Fruit fly (Drosophila melanogaster) whole organism, embryonic: ENCODE measurements around the gene Tasp1.

Source experiments
- Antp ChIP-seq: fragments of 200-800 bp; sonication (Bioruptor generic); optimal IDR thresholded peaks from 3 replicates; lab custom pipeline; 2016; ENCODE audit warnings: missing biosample characterization, missing genetic modification characterization
- B-H1 ChIP-seq: fragments of 200-800 bp; sonication (Bioruptor generic); IDR thresholded peaks from 3 replicates; pipeline ENCODE4 v1.3.6; 2022; ENCODE audit warnings: missing biosample characterization, missing genetic modification characterization
- CG10209 ChIP-seq: fragments of 200-800 bp; sonication (Bioruptor generic); optimal IDR thresholded peaks from 3 replicates; lab custom pipeline; 2017; ENCODE audit warnings: missing biosample characterization, mild to moderate bottlenecking, missing genetic modification characterization, missing genetic modification reagents
- CG1024 ChIP-seq: fragments of 200-800 bp; sonication (Bioruptor generic); IDR thresholded peaks from 2 replicates; pipeline ENCODE4 v1.3.6; 2022; ENCODE audit warnings: missing biosample characterization, missing genetic modification characterization
- CG11504 ChIP-seq: fragments of 200-800 bp; sonication (Bioruptor generic); optimal IDR thresholded peaks from 3 replicates; lab custom pipeline; 2019; ENCODE audit warnings: missing biosample characterization, mild to moderate bottlenecking, missing genetic modification characterization, moderate library complexity
- CG13287 ChIP-seq: fragments of 200-800 bp; sonication (Bioruptor generic); IDR thresholded peaks from 2 replicates; pipeline ENCODE4 v1.3.6; 2022; ENCODE audit warnings: missing biosample characterization, missing genetic modification characterization; ENCODE audit not compliant: partially characterized antibody
- CG13424 ChIP-seq: fragments of 200-800 bp; sonication (Bioruptor generic); optimal IDR thresholded peaks from 2 replicates; lab custom pipeline; 2019; ENCODE audit warnings: missing biosample characterization, mild to moderate bottlenecking, missing genetic modification characterization, moderate library complexity
- CG14860 ChIP-seq: fragments of 200-800 bp; sonication (Bioruptor generic); IDR thresholded peaks from 3 replicates; pipeline ENCODE4 v1.3.6; 2022; ENCODE audit warnings: missing biosample characterization, missing genetic modification characterization; ENCODE audit not compliant: partially characterized antibody
- CG14965 ChIP-seq: fragments of 200-800 bp; sonication (Bioruptor generic); optimal IDR thresholded peaks from 2 replicates; lab custom pipeline; 2016; ENCODE audit warnings: missing biosample characterization, missing genetic modification characterization, borderline replicate concordance
- CG18764 ChIP-seq: fragments of 200-800 bp; sonication (Bioruptor generic); optimal IDR thresholded peaks from 3 replicates; lab custom pipeline; 2016; ENCODE audit warnings: missing biosample characterization, missing genetic modification characterization
- CG2116 ChIP-seq: fragments of 200-800 bp; sonication (Bioruptor generic); optimal IDR thresholded peaks from 3 replicates; lab custom pipeline; 2018; ENCODE audit warnings: missing biosample characterization, mild to moderate bottlenecking, missing genetic modification characterization
- CG2712 ChIP-seq: fragments of 200-800 bp; optimal IDR thresholded peaks from 3 replicates; lab custom pipeline; 2019; ENCODE audit warnings: missing biosample characterization, mild to moderate bottlenecking, missing genetic modification characterization, moderate library complexity
- CG30403 ChIP-seq: fragments of 200-800 bp; sonication (Bioruptor generic); optimal IDR thresholded peaks from 3 replicates; lab custom pipeline; 2016; ENCODE audit warnings: missing biosample characterization, missing genetic modification characterization
- CG3407 ChIP-seq: fragments of 200-800 bp; sonication (Bioruptor generic); optimal IDR thresholded peaks from 2 replicates; lab custom pipeline; 2018; ENCODE audit warnings: missing biosample characterization, mild to moderate bottlenecking, missing genetic modification characterization
- CG4707 ChIP-seq: fragments of 200-800 bp; sonication (Bioruptor generic); optimal IDR thresholded peaks from 2 replicates; lab custom pipeline; 2018; ENCODE audit warnings: missing biosample characterization, mild to moderate bottlenecking, missing genetic modification characterization, moderate library complexity
- CG5245 ChIP-seq: fragments of 200-800 bp; sonication (Bioruptor generic); optimal IDR thresholded peaks from 3 replicates; lab custom pipeline; 2016; ENCODE audit warnings: missing biosample characterization, missing genetic modification characterization
- CG5953 ChIP-seq: fragments of 200-800 bp; sonication (Bioruptor generic); IDR thresholded peaks from 2 replicates; pipeline ENCODE4 v1.3.6; 2022; ENCODE audit warnings: missing biosample characterization, missing genetic modification characterization
- CG6272 ChIP-seq: fragments of 200-800 bp; sonication (Bioruptor generic); IDR thresholded peaks from 2 replicates; pipeline ENCODE4 v1.3.6; 2022; ENCODE audit warnings: missing biosample characterization, missing genetic modification characterization
- CG6791 ChIP-seq: fragments of 200-800 bp; sonication (Bioruptor generic); IDR thresholded peaks from 3 replicates; pipeline ENCODE4 v1.3.6; 2022; ENCODE audit warnings: missing biosample characterization, missing genetic modification characterization; ENCODE audit not compliant: partially characterized antibody
- CG7745 ChIP-seq: fragments of 200-800 bp; sonication (Bioruptor generic); optimal IDR thresholded peaks from 2 replicates; lab custom pipeline; 2018; ENCODE audit warnings: missing biosample characterization, mild to moderate bottlenecking, missing genetic modification characterization, moderate library complexity
- CG7786 ChIP-seq: fragments of 200-800 bp; sonication (Bioruptor generic); optimal IDR thresholded peaks from 2 replicates; lab custom pipeline; 2016; ENCODE audit warnings: missing biosample characterization, missing genetic modification characterization
- CG8089 ChIP-seq: fragments of 200-800 bp; sonication (Bioruptor generic); optimal IDR thresholded peaks from 3 replicates; lab custom pipeline; 2016; ENCODE audit warnings: missing biosample characterization, missing genetic modification characterization
- CG8281 ChIP-seq: fragments of 200-800 bp; sonication (Bioruptor generic); optimal IDR thresholded peaks from 2 replicates; lab custom pipeline; 2018; ENCODE audit warnings: missing biosample characterization, mild to moderate bottlenecking, missing genetic modification characterization, moderate library complexity
- CG8290 ChIP-seq, 3 experiments: fragments of 200-800 bp; sonication (Bioruptor generic); optimal IDR thresholded peaks; 2 replicates each; lab custom pipeline; 2016 to 2019; ENCODE audit warnings: missing biosample characterization in 3 of 3, missing genetic modification characterization in 3 of 3, mild to moderate bottlenecking in 2 of 3, moderate library complexity in 1 of 3
- CG9437 ChIP-seq: fragments of 200-800 bp; sonication (Bioruptor generic); optimal IDR thresholded peaks from 2 replicates; lab custom pipeline; 2018; ENCODE audit warnings: missing biosample characterization, mild to moderate bottlenecking, missing genetic modification characterization
- CHES-1-like ChIP-seq: fragments of 200-800 bp; sonication (Bioruptor generic); optimal IDR thresholded peaks from 2 replicates; lab custom pipeline; 2016; ENCODE audit warnings: missing biosample characterization, missing genetic modification characterization
- Deaf1 ChIP-seq: fragments of 200-800 bp; optimal IDR thresholded peaks from 3 replicates; lab custom pipeline; 2019; ENCODE audit warnings: missing biosample characterization, mild to moderate bottlenecking, missing genetic modification characterization, moderate library complexity
- Doc2 ChIP-seq: fragments of 200-800 bp; sonication (Bioruptor generic); IDR thresholded peaks from 2 replicates; pipeline ENCODE4 v1.3.6; 2022; ENCODE audit warnings: missing biosample characterization, missing genetic modification characterization
- Dp ChIP-seq: fragments of 200-800 bp; sonication (Bioruptor generic); optimal IDR thresholded peaks from 2 replicates; lab custom pipeline; 2018; ENCODE audit warnings: missing biosample characterization, mild to moderate bottlenecking, missing genetic modification characterization, moderate library complexity
- Fer2 ChIP-seq: fragments of 200-800 bp; sonication (Bioruptor generic); optimal IDR thresholded peaks from 2 replicates; lab custom pipeline; 2018; ENCODE audit warnings: missing biosample characterization, mild to moderate bottlenecking, missing genetic modification characterization, moderate library complexity
- Hsf ChIP-seq: fragments of 200-800 bp; sonication (Bioruptor generic); optimal IDR thresholded peaks from 3 replicates; lab custom pipeline; 2016; ENCODE audit warnings: missing biosample characterization, missing genetic modification characterization
- Meics ChIP-seq: fragments of 200-800 bp; sonication (Bioruptor generic); optimal IDR thresholded peaks from 2 replicates; lab custom pipeline; 2017; ENCODE audit warnings: missing biosample characterization, mild to moderate bottlenecking, missing genetic modification characterization
- Stat92E ChIP-seq, 3 experiments: fragments of >200 bp in 2 of 3; fragments of 200-800 bp in 1 of 3; sonication (Bioruptor generic) in 1 of 3; optimal IDR thresholded peaks; 2 replicates each; lab custom pipeline; 2017 to 2019; ENCODE audit warnings: missing biosample characterization in 3 of 3, missing genetic modification characterization in 3 of 3, mild to moderate bottlenecking in 1 of 3, moderate library complexity in 1 of 3
- Vsx1 ChIP-seq: fragments of 200-800 bp; sonication (Bioruptor generic); optimal IDR thresholded peaks from 2 replicates; lab custom pipeline; 2017; ENCODE audit warnings: missing biosample characterization, mild to moderate bottlenecking, missing genetic modification characterization, missing genetic modification reagents
- al ChIP-seq: fragments of 200-800 bp; sonication (Bioruptor generic); IDR thresholded peaks from 2 replicates; pipeline ENCODE4 v1.3.6; 2022; ENCODE audit warnings: missing biosample characterization, missing genetic modification characterization
- ase ChIP-seq: fragments of 200-800 bp; sonication (Bioruptor generic); IDR thresholded peaks from 3 replicates; pipeline ENCODE4 v1.3.6; 2022; ENCODE audit warnings: missing biosample characterization, missing genetic modification characterization
- dpn ChIP-seq, 2 experiments: fragments of 200-800 bp; sonication (Bioruptor generic); optimal IDR thresholded peaks; 3 replicates each; lab custom pipeline; 2016; ENCODE audit warnings: missing biosample characterization in 2 of 2, missing genetic modification characterization in 2 of 2
- fd102C ChIP-seq: fragments of 200-800 bp; sonication (Bioruptor generic); optimal IDR thresholded peaks from 2 replicates; lab custom pipeline; 2018; ENCODE audit warnings: missing biosample characterization, mild to moderate bottlenecking, missing genetic modification characterization, moderate library complexity
- fd3F ChIP-seq: fragments of 200-800 bp; sonication (Bioruptor generic); optimal IDR thresholded peaks from 2 replicates; lab custom pipeline; 2018; ENCODE audit warnings: missing biosample characterization, mild to moderate bottlenecking, missing genetic modification characterization, moderate library complexity
- fru ChIP-seq: fragments of >200 bp; optimal IDR thresholded peaks from 2 replicates; lab custom pipeline; 2017
- gcm2 ChIP-seq: fragments of 200-800 bp; sonication (Bioruptor generic); optimal IDR thresholded peaks from 2 replicates; lab custom pipeline; 2016; ENCODE audit warnings: missing biosample characterization, missing genetic modification characterization
- kni ChIP-seq: fragments of 200-800 bp; sonication (Bioruptor generic); optimal IDR thresholded peaks from 3 replicates; lab custom pipeline; 2017; ENCODE audit warnings: mild to moderate bottlenecking, missing biosample characterization, missing genetic modification reagents, missing genetic modification characterization
- ro ChIP-seq: fragments of 200-800 bp; sonication (Bioruptor generic); IDR thresholded peaks from 2 replicates; pipeline ENCODE4 v1.3.6; 2022; ENCODE audit warnings: missing biosample characterization, missing genetic modification characterization
- sob ChIP-seq: fragments of 200-800 bp; sonication (Bioruptor generic); IDR thresholded peaks from 2 replicates; pipeline ENCODE4 v1.3.6; 2022; ENCODE audit warnings: missing biosample characterization, missing genetic modification characterization
- stc ChIP-seq: fragments of 200-800 bp; sonication (Bioruptor generic); IDR thresholded peaks from 2 replicates; pipeline ENCODE4 v1.3.6; 2022; ENCODE audit warnings: missing biosample characterization, missing genetic modification characterization
- stwl ChIP-seq: fragments of 200-800 bp; sonication (Bioruptor generic); optimal IDR thresholded peaks from 3 replicates; lab custom pipeline; 2018; ENCODE audit warnings: missing biosample characterization, mild to moderate bottlenecking, missing genetic modification characterization, moderate library complexity
- tap ChIP-seq: fragments of 200-800 bp; optimal IDR thresholded peaks from 3 replicates; lab custom pipeline; 2019; ENCODE audit warnings: missing biosample characterization, mild to moderate bottlenecking, missing genetic modification characterization, moderate library complexity
- wdn ChIP-seq: fragments of 200-800 bp; sonication (Bioruptor generic); IDR thresholded peaks from 2 replicates; pipeline ENCODE4 v1.3.6; 2022; ENCODE audit warnings: missing biosample characterization, missing genetic modification characterization

Gene Tasp1

dm6 chr3L:16049955-16050886 is 37.1 kb downstream of the Tasp1 start (continued):
- no peak for TF ChIP-seq Antp (GFP tag; lab: Kevin White, UChicago)
- TF ChIP-seq stc (GFP tag; lab: Robert Waterston, UW): no peak
- no peak for TF ChIP-seq fd102C
- no peak for TF ChIP-seq Vsx1 (GFP tag; lab: Kevin White, UChicago)
- peak; percentile 3 for TF ChIP-seq CG11504
- TF ChIP-seq B-H1 (GFP tag; lab: Robert Waterston, UW): no peak
- no peak for TF ChIP-seq wdn
- peak; percentile 20 for TF ChIP-seq CHES-1-like (GFP tag; lab: Kevin White, UChicago)
- TF ChIP-seq Doc2 (GFP tag; lab: Robert Waterston, UW): no peak
- TF ChIP-seq Stat92E (GFP tag; optimal IDR thresholded peaks at IDR 0.05; lab: Kevin White, UChicago): no peak
- TF ChIP-seq CG4707 (GFP tag; lab: Kevin White, UChicago): no peak
- no peak for TF ChIP-seq CG9437 (GFP tag; lab: Kevin White, UChicago)
- no peak for TF ChIP-seq gcm2 (GFP tag; lab: Kevin White, UChicago)
- TF ChIP-seq CG3407 (GFP tag; lab: Kevin White, UChicago): no peak
- peak; percentile 46; the same call in 1 of the 2 replicates for TF ChIP-seq sob
- TF ChIP-seq dpn (GFP tag; optimal IDR thresholded peaks at IDR 0.05; lab: Kevin White, UChicago): peak in 1 of 2 experiments; percentile 10
- no peak for TF ChIP-seq stwl (tag; lab: Kevin White, UChicago)
- no peak for TF ChIP-seq CG2116 (GFP tag; lab: Kevin White, UChicago)
- TF ChIP-seq CG8089 (GFP tag; lab: Kevin White, UChicago): no peak
- no peak for TF ChIP-seq CG18764 (GFP tag; lab: Kevin White, UChicago)
- TF ChIP-seq CG1024 (GFP tag; lab: Robert Waterston, UW): no peak
- TF ChIP-seq CG8281 (tag; lab: Kevin White, UChicago): peak; percentile 8
- peak; percentile 22 for TF ChIP-seq CG7745 (tag; lab: Kevin White, UChicago)
- TF ChIP-seq kni (GFP tag; lab: Kevin White, UChicago): peak; percentile 73
- TF ChIP-seq ase (GFP tag; lab: Robert Waterston, UW): no peak
- 0 out of 2 replicates have a peak, but pooled peaks have one; percentile 25 for TF ChIP-seq al (GFP tag; lab: Robert Waterston, UW)
- TF ChIP-seq CG6272 (GFP tag; lab: Robert Waterston, UW): no peak
- TF ChIP-seq CG7786 (GFP tag; lab: Kevin White, UChicago): no peak
- no peak for TF ChIP-seq Fer2 (tag; lab: Kevin White, UChicago)
- TF ChIP-seq CG13287 (GFP tag; lab: Robert Waterston, UW): no peak
- no peak for TF ChIP-seq CG14860 (GFP tag; lab: Robert Waterston, UW)
- TF ChIP-seq Meics (GFP tag; lab: Kevin White, UChicago): peak; percentile 44
- TF ChIP-seq CG2712 (tag; lab: Kevin White, UChicago): no peak
- no peak for TF ChIP-seq CG6791 (GFP tag; lab: Robert Waterston, UW)
- TF ChIP-seq CG30403 (GFP tag; lab: Kevin White, UChicago): no peak
- peak; percentile 16 for TF ChIP-seq tap
- no peak for TF ChIP-seq fd3F (GFP tag; lab: Kevin White, UChicago)
- TF ChIP-seq Deaf1: peak; percentile 76
- no peak for TF ChIP-seq CG5953 (GFP tag; lab: Robert Waterston, UW)
- no peak for TF ChIP-seq fru
- no peak for TF ChIP-seq CG8290 (GFP tag; optimal IDR thresholded peaks at IDR 0.05; lab: Kevin White, UChicago)
- TF ChIP-seq CG8290 (tag; optimal IDR thresholded peaks at IDR 0.05; lab: Kevin White, UChicago): peak; percentile 70 to 75
- TF ChIP-seq CG13424 (tag; lab: Kevin White, UChicago): peak; percentile 5
- no peak for TF ChIP-seq Dp (GFP tag; lab: Kevin White, UChicago)
- no peak for TF ChIP-seq ro
- TF ChIP-seq Hsf (GFP tag; lab: Kevin White, UChicago): no peak
- TF ChIP-seq CG10209 (GFP tag; lab: Kevin White, UChicago): peak; percentile 5
- TF ChIP-seq CG14965 (GFP tag; lab: Kevin White, UChicago): no peak
- no peak for TF ChIP-seq CG5245
